Worm (Caenorhabditis elegans) whole organism, L4 larva: ENCODE results near the gene nhr-268.

Experiments
- T20F7.1 ChIP-seq: fragments of 200-800 bp; sonication (Bioruptor generic); optimal IDR thresholded peaks from 2 replicates; lab custom pipeline; 2018; ENCODE audit warnings: mild to moderate bottlenecking, missing genetic modification characterization, missing compliant biosample characterization
- aly-2 ChIP-seq: sonication (generic microtip); optimal IDR thresholded peaks from 2 replicates; lab custom pipeline; 2018; ENCODE audit warnings: missing biosample characterization, missing genetic modification characterization
- hif-1 ChIP-seq, 2 experiments: sonication (generic microtip); optimal IDR thresholded peaks; 2 replicates each; lab custom pipeline; 2016 to 2017; ENCODE audit warnings: missing compliant biosample characterization in 2 of 2, missing genetic modification characterization in 2 of 2, missing genetic modification reagents in 2 of 2, missing genotype in 2 of 2, mild to moderate bottlenecking in 1 of 2
- lin-15B ChIP-seq: fragments of 150-350 bp; sonication (generic microtip); optimal IDR thresholded peaks from 3 replicates; lab custom pipeline; 2014; ENCODE audit warnings: missing biosample characterization, missing genetic modification characterization
- snpc-1.2 ChIP-seq: fragments of 200-800 bp; sonication (Bioruptor generic); IDR thresholded peaks from 2 replicates; pipeline ENCODE4 v1.3.6; 2022; ENCODE audit warnings: missing genetic modification reagents, missing genetic modification characterization, missing compliant biosample characterization

- TF ChIP-seq aly-2 (tag; lab: Kevin White, UChicago) (no peak), lin-15B (tag; lab: Kevin White, UChicago) (no peak), T20F7.1 (GFP tag; lab: Kevin White, UChicago) (no peak), snpc-1.2 (GFP tag; lab: Robert Waterston, UW) (no peak), hif-1 (tag; optimal IDR thresholded peaks at IDR 0.05; lab: Kevin White, UChicago) (no peak)
Observed at ce11 chrV:15699799-15700198, 9.7 kb downstream of the nhr-268 start, which contains the start of gene nhr-199.
